Worm (Caenorhabditis elegans): ENCODE measurements around the gene grl-26.

grl-26 gene

DNA sequence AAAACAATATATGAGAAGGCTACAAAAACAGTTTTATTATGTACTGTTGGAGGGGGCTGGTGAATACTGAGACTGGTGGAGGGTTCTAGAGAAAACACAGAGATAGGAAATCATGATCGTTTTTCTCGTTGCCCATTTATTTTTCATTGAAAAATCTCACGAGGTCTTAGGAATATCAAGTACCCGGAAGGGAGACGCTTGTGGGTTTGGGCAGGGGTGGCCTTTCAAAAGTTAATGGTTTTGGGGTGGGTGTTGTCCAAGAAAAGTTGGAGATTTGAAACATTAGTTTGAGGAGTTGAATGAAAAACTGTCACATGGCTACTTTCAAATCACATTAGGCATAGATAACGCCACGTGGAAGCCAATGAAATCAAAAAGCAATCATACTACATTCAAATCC lies 27.9 kb downstream of the grl-26 start:
- no peak for TF ChIP-seq nhr-237 (tag; optimal IDR thresholded peaks at IDR 0.05)
- TF ChIP-seq unc-62 (GFP tag; optimal IDR thresholded peaks at IDR 0.05) = no peak
- TF ChIP-seq ces-1 (GFP tag; optimal IDR thresholded peaks at IDR 0.05) = no peak
- TF ChIP-seq unc-39 (tag; optimal IDR thresholded peaks at IDR 0.05) = no peak
- no peak for TF ChIP-seq drap-1 (GFP tag; optimal IDR thresholded peaks at IDR 0.05)
- no peak for TF ChIP-seq pha-4 (tag; optimal IDR thresholded peaks at IDR 0.05)
- no peak for TF ChIP-seq lin-32 (GFP tag; optimal IDR thresholded peaks at IDR 0.05)
- TF ChIP-seq ztf-11 (tag; optimal IDR thresholded peaks at IDR 0.05) = no peak
- TF ChIP-seq ceh-43 (GFP tag; optimal IDR thresholded peaks at IDR 0.05) = no peak
- TF ChIP-seq blmp-1 (tag; optimal IDR thresholded peaks at IDR 0.05) = no peak
- no peak for TF ChIP-seq lsy-2 (tag; optimal IDR thresholded peaks at IDR 0.05)
- TF ChIP-seq elt-1 (tag; optimal IDR thresholded peaks at IDR 0.05; ENCODE audit: borderline replicate concordance, insufficient read depth) = no peak
- TF ChIP-seq mab-5 (tag; optimal IDR thresholded peaks at IDR 0.05) = no peak
- no peak for TF ChIP-seq ceh-83 (GFP tag; optimal IDR thresholded peaks at IDR 0.05)
- no peak for TF ChIP-seq tbx-8 (GFP tag; optimal IDR thresholded peaks at IDR 0.05)
- TF ChIP-seq M03D4.4 (tag; optimal IDR thresholded peaks at IDR 0.05) = no peak
- TF ChIP-seq mls-2 (tag; optimal IDR thresholded peaks at IDR 0.05) = no peak
- TF ChIP-seq zip-8 (tag; optimal IDR thresholded peaks at IDR 0.05) = no peak
- TF ChIP-seq elt-3 (tag; optimal IDR thresholded peaks at IDR 0.05) = no peak

- TF ChIP-seq unc-62 (GFP tag; optimal IDR thresholded peaks at IDR 0.05) (no peak), mab-5 (tag; optimal IDR thresholded peaks at IDR 0.05) (no peak), ceh-83 (GFP tag; optimal IDR thresholded peaks at IDR 0.05) (no peak), ceh-39 (tag; optimal IDR thresholded peaks at IDR 0.05) (no peak), nhr-76 (tag; optimal IDR thresholded peaks at IDR 0.05) (no peak), mep-1 (tag; optimal IDR thresholded peaks at IDR 0.05) (no peak), tbx-8 (GFP tag; optimal IDR thresholded peaks at IDR 0.05) (no peak), pha-4 (tag; optimal IDR thresholded peaks at IDR 0.05) (no peak), elt-1 (tag; optimal IDR thresholded peaks at IDR 0.05; ENCODE audit: borderline replicate concordance, insufficient read depth) (no peak), zip-8 (tag; optimal IDR thresholded peaks at IDR 0.05) (no peak), unc-120 (tag; optimal IDR thresholded peaks at IDR 0.05; ENCODE audit: poor library complexity, severe bottlenecking) (no peak), lin-13 (tag; optimal IDR thresholded peaks at IDR 0.05) (no peak), M03D4.4 (tag; optimal IDR thresholded peaks at IDR 0.05) (no peak), ceh-43 (GFP tag; optimal IDR thresholded peaks at IDR 0.05) (no peak), flh-1 (GFP tag; optimal IDR thresholded peaks at IDR 0.05) (no peak), bed-3 (GFP tag; optimal IDR thresholded peaks at IDR 0.05) (no peak), sptf-1 (tag; optimal IDR thresholded peaks at IDR 0.05) (no peak), ham-2 (GFP tag; optimal IDR thresholded peaks at IDR 0.05) (no peak), cnd-1 (tag; optimal IDR thresholded peaks at IDR 0.05) (no peak), drap-1 (GFP tag; optimal IDR thresholded peaks at IDR 0.05) (no peak)
Measured at ce11 chrIV:293995-294700, 28.5 kb downstream of the grl-26 start.

DNA sequence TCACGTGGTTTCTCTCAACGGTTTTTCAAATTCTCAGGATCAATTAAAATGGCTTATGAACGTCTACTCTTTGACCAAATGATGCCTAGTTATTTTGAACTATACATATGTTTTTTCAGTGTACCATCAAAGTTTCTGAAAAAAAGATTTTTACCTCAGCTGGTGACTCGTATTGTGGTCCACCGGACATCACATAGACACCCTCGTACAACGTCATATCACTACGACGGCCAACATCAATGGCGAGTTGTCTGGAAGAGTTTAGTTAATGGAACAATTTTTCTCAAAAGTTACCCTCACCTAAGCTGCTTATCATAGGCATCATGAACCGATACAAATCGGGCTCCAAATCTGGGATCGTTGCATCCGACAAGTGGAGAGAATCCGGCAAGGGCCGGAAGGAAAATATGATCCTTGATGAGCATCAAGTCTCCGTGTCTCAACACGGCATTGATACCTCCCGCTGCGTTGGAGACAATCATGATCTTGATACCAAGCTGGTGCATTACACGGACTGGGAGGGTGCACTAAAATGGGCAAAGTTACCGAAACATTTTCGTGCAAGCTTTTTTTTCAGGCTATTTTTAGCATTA lies 29.4 kb downstream of the grl-26 start:
- TF ChIP-seq zip-8 (tag; optimal IDR thresholded peaks at IDR 0.05) (no peak), blmp-1 (tag; optimal IDR thresholded peaks at IDR 0.05) (no peak), ceh-83 (GFP tag; optimal IDR thresholded peaks at IDR 0.05) (no peak), ces-1 (GFP tag; optimal IDR thresholded peaks at IDR 0.05) (no peak)

ce11 chrIV:291851-292367 lies 30.7 kb downstream of the grl-26 start:
- TF ChIP-seq pha-4 (tag; optimal IDR thresholded peaks at IDR 0.05) (no peak), lsy-2 (tag; optimal IDR thresholded peaks at IDR 0.05) (no peak), blmp-1 (tag; optimal IDR thresholded peaks at IDR 0.05) (no peak), ceh-43 (GFP tag; optimal IDR thresholded peaks at IDR 0.05) (no peak), sem-2 (GFP tag; optimal IDR thresholded peaks at IDR 0.05) (no peak), nhr-76 (tag; optimal IDR thresholded peaks at IDR 0.05) (no peak), unc-39 (tag; optimal IDR thresholded peaks at IDR 0.05) (no peak), nhr-12 (tag; optimal IDR thresholded peaks at IDR 0.05) (no peak), tbx-8 (GFP tag; optimal IDR thresholded peaks at IDR 0.05) (no peak), mls-2 (tag; optimal IDR thresholded peaks at IDR 0.05) (no peak)
